Worm (Caenorhabditis elegans) whole organism, L4 larva: ENCODE measurements around the gene sru-2.
A peak's percentile ranks its signal among the peaks of the same experiment; 100 is the strongest.

ENCODE experiments used
- F26F4.8 ChIP-seq: fragments of 200-800 bp; sonication (Bioruptor generic); conservative IDR thresholded peaks from 2 replicates; pipeline ENCODE4 v1.3.6; 2022; ENCODE audit warnings: missing genetic modification characterization, missing compliant biosample characterization
- F44E2.7 ChIP-seq: fragments of 200-800 bp; sonication (Bioruptor generic); IDR thresholded peaks from 2 replicates; pipeline ENCODE4 v2.1.2; 2022; ENCODE audit warnings: missing genetic modification characterization, missing compliant biosample characterization
- T20F7.1 ChIP-seq: fragments of 200-800 bp; sonication (Bioruptor generic); optimal IDR thresholded peaks from 2 replicates; lab custom pipeline; 2018; ENCODE audit warnings: mild to moderate bottlenecking, missing genetic modification characterization, missing compliant biosample characterization
- T26A8.4 ChIP-seq: fragments of 200-800 bp; sonication (Bioruptor generic); IDR thresholded peaks from 2 replicates; pipeline ENCODE4 v1.3.6; 2022; ENCODE audit warnings: missing genetic modification characterization, missing compliant biosample characterization
- Y105C5A.15 ChIP-seq: fragments of 200-800 bp; sonication (Bioruptor generic); IDR thresholded peaks from 2 replicates; pipeline ENCODE4 v1.3.6; 2022; ENCODE audit warnings: missing genetic modification characterization, missing compliant biosample characterization
- Y48G9A.11 ChIP-seq: fragments of 200-800 bp; sonication (Bioruptor generic); IDR thresholded peaks from 2 replicates; pipeline ENCODE4 v1.3.6; 2022; ENCODE audit warnings: missing genetic modification reagents, missing genetic modification characterization, missing compliant biosample characterization
- Y75B8A.6 ChIP-seq: fragments of 200-800 bp; sonication (Bioruptor generic); IDR thresholded peaks from 2 replicates; pipeline ENCODE4 v1.3.6; 2022; ENCODE audit warnings: missing genetic modification reagents, missing genetic modification characterization, missing compliant biosample characterization
- aha-1 ChIP-seq: fragments of 150-350 bp; peaks from one replicate; lab custom pipeline; 2014; ENCODE audit warnings: missing biosample characterization, missing genetic modification characterization
- ama-1 ChIP-seq: fragments of 150-350 bp; optimal IDR thresholded peaks from 2 replicates; lab custom pipeline; 2014; ENCODE audit warnings: inconsistent platforms, mixed read lengths
- attf-4 ChIP-seq: sonication (generic microtip); optimal IDR thresholded peaks from 3 replicates; lab custom pipeline; 2017; ENCODE audit warnings: missing biosample characterization, missing genetic modification characterization
- ceh-82 ChIP-seq: sonication (generic microtip); optimal IDR thresholded peaks from 2 replicates; lab custom pipeline; 2017; ENCODE audit warnings: missing biosample characterization, missing genetic modification characterization
- daf-16 ChIP-seq, 3 experiments: sonication (generic microtip); optimal IDR thresholded peaks; 2 replicates each; lab custom pipeline; 2016 to 2017; ENCODE audit warnings: missing genetic modification characterization in 3 of 3, missing genetic modification reagents in 3 of 3, mild to moderate bottlenecking in 2 of 3, missing compliant biosample characterization in 2 of 3, missing biosample characterization in 1 of 3, moderate library complexity in 1 of 3
- daf-19 ChIP-seq: fragments of 200-800 bp; sonication (Bioruptor generic); conservative IDR thresholded peaks from 2 replicates; pipeline ENCODE4 v1.3.6; 2022; ENCODE audit warnings: missing genetic modification characterization, missing compliant biosample characterization
- dmd-9 ChIP-seq: fragments of 200-800 bp; sonication (Bioruptor generic); IDR thresholded peaks from 2 replicates; pipeline ENCODE4 v1.3.6; 2022; ENCODE audit warnings: missing genetic modification reagents, missing genetic modification characterization, missing compliant biosample characterization
- dpl-1 ChIP-seq: fragments of 150-350 bp; optimal IDR thresholded peaks from 2 replicates; lab custom pipeline; 2014; ENCODE audit warnings: missing biosample characterization, missing genetic modification reagents, missing genetic modification characterization
- egl-27 ChIP-seq: sonication (generic microtip); optimal IDR thresholded peaks from 3 replicates; lab custom pipeline; 2017; ENCODE audit warnings: missing biosample characterization, missing genetic modification reagents, missing genetic modification characterization
- egl-43 ChIP-seq: fragments of 200-800 bp; sonication (Bioruptor generic); IDR thresholded peaks from 2 replicates; pipeline ENCODE4 v1.3.6; 2022; ENCODE audit warnings: missing genetic modification reagents, missing genetic modification characterization, missing compliant biosample characterization
- gei-8 ChIP-seq: fragments of 200-800 bp; sonication (Bioruptor generic); optimal IDR thresholded peaks from 2 replicates; lab custom pipeline; 2018; ENCODE audit warnings: mild to moderate bottlenecking, missing genetic modification characterization, missing compliant biosample characterization
- hif-1 ChIP-seq, 2 experiments: sonication (generic microtip); optimal IDR thresholded peaks; 2 replicates each; lab custom pipeline; 2016 to 2017; ENCODE audit warnings: missing compliant biosample characterization in 2 of 2, missing genetic modification characterization in 2 of 2, missing genetic modification reagents in 2 of 2, missing genotype in 2 of 2, mild to moderate bottlenecking in 1 of 2
- hlh-11 ChIP-seq: fragments of 200-800 bp; sonication (Bioruptor generic); optimal IDR thresholded peaks from 2 replicates; lab custom pipeline; 2018; ENCODE audit warnings: mild to moderate bottlenecking, missing genetic modification characterization, missing compliant biosample characterization
- jun-1 ChIP-seq: fragments of 150-350 bp; optimal IDR thresholded peaks from 2 replicates; lab custom pipeline; 2014; ENCODE audit warnings: missing biosample characterization, missing genetic modification reagents, missing genetic modification characterization
- lim-7 ChIP-seq: fragments of 200-800 bp; sonication (Bioruptor generic); IDR thresholded peaks from 2 replicates; pipeline ENCODE4 v1.3.6; 2022; ENCODE audit warnings: missing genetic modification characterization, missing compliant biosample characterization
- lin-1 ChIP-seq: fragments of 200-800 bp; sonication (Bioruptor generic); IDR thresholded peaks from 2 replicates; pipeline ENCODE4 v1.3.6; 2022; ENCODE audit warnings: missing genetic modification reagents, missing genetic modification characterization, missing compliant biosample characterization
- lin-38 ChIP-seq: fragments of 200-800 bp; sonication (Bioruptor generic); IDR thresholded peaks from 2 replicates; pipeline ENCODE4 v1.3.6; 2022; ENCODE audit warnings: missing genetic modification reagents, missing genetic modification characterization, missing compliant biosample characterization
- lir-3 ChIP-seq: sonication (generic microtip); optimal IDR thresholded peaks from 2 replicates; lab custom pipeline; 2016; ENCODE audit warnings: mild to moderate bottlenecking, missing genetic modification characterization, missing compliant biosample characterization
- lsy-2 ChIP-seq, 2 experiments: fragments of 150-350 bp in 1 of 2; sonication (generic microtip) in 1 of 2; optimal IDR thresholded peaks; 2 replicates each; lab custom pipeline; 2014 to 2017; ENCODE audit warnings: missing biosample characterization in 2 of 2, missing genetic modification characterization in 2 of 2
- madf-5 ChIP-seq, 2 experiments: fragments of 200-800 bp; sonication (Bioruptor generic); IDR thresholded peaks; 2 replicates each; pipeline ENCODE4 v1.3.6; 2022; ENCODE audit warnings: missing compliant biosample characterization in 2 of 2, missing genetic modification characterization in 2 of 2
- mxl-3 ChIP-seq: fragments of 200-800 bp; sonication (Bioruptor generic); optimal IDR thresholded peaks from 2 replicates; lab custom pipeline; 2018; ENCODE audit warnings: mild to moderate bottlenecking, missing genetic modification characterization, missing compliant biosample characterization
- nhr-10 ChIP-seq: fragments of 150-350 bp; optimal IDR thresholded peaks from 2 replicates; lab custom pipeline; 2014; ENCODE audit warnings: missing biosample characterization, missing genetic modification characterization
- nhr-111 ChIP-seq: fragments of 200-800 bp; sonication (Bioruptor generic); optimal IDR thresholded peaks from 2 replicates; lab custom pipeline; 2018; ENCODE audit warnings: mild to moderate bottlenecking, missing genetic modification characterization, missing compliant biosample characterization
- nhr-237 ChIP-seq: sonication (generic microtip); optimal IDR thresholded peaks from 2 replicates; lab custom pipeline; 2017; ENCODE audit warnings: missing biosample characterization, missing genetic modification characterization
- nhr-25 ChIP-seq: sonication (generic microtip); optimal IDR thresholded peaks from 2 replicates; lab custom pipeline; 2017; ENCODE audit warnings: missing genetic modification characterization, mild to moderate bottlenecking, missing compliant biosample characterization, antibody characterized with exemption, moderate library complexity, borderline replicate concordance; ENCODE audit not compliant: insufficient read depth
- nhr-28 ChIP-seq: fragments of 150-350 bp; optimal IDR thresholded peaks from 2 replicates; lab custom pipeline; 2014; ENCODE audit warnings: missing biosample characterization, missing genetic modification characterization
- nhr-48 ChIP-seq: sonication (generic microtip); optimal IDR thresholded peaks from 2 replicates; lab custom pipeline; 2016; ENCODE audit warnings: mild to moderate bottlenecking, missing genetic modification characterization, missing compliant biosample characterization
- nhr-77 ChIP-seq: fragments of 150-350 bp; optimal IDR thresholded peaks from 2 replicates; lab custom pipeline; 2014; ENCODE audit warnings: missing biosample characterization, missing genetic modification characterization
- php-3 ChIP-seq: fragments of 200-800 bp; sonication (Bioruptor generic); IDR thresholded peaks from 2 replicates; pipeline ENCODE4 v1.3.6; 2022; ENCODE audit warnings: missing genetic modification reagents, missing genetic modification characterization, missing compliant biosample characterization
- pqm-1 ChIP-seq: sonication (generic microtip); optimal IDR thresholded peaks from 2 replicates; lab custom pipeline; 2017; ENCODE audit warnings: missing biosample characterization, missing genetic modification characterization
- saeg-2 ChIP-seq: fragments of 200-800 bp; sonication (Bioruptor generic); IDR thresholded peaks from 2 replicates; pipeline ENCODE4 v1.3.6; 2022; ENCODE audit warnings: missing genetic modification reagents, missing genetic modification characterization, missing compliant biosample characterization
- sdz-12 ChIP-seq: fragments of 200-800 bp; sonication (Bioruptor generic); optimal IDR thresholded peaks from 2 replicates; lab custom pipeline; 2018; ENCODE audit warnings: mild to moderate bottlenecking, missing genetic modification characterization, missing compliant biosample characterization
- set-16 ChIP-seq: fragments of 200-800 bp; sonication (Bioruptor generic); IDR thresholded peaks from 2 replicates; pipeline ENCODE4 v1.3.6; 2022; ENCODE audit warnings: missing genetic modification reagents, missing genetic modification characterization, missing compliant biosample characterization
- snpc-1.2 ChIP-seq: fragments of 200-800 bp; sonication (Bioruptor generic); IDR thresholded peaks from 2 replicates; pipeline ENCODE4 v1.3.6; 2022; ENCODE audit warnings: missing genetic modification reagents, missing genetic modification characterization, missing compliant biosample characterization
- spr-3 ChIP-seq: fragments of 200-800 bp; sonication (Bioruptor generic); optimal IDR thresholded peaks from 2 replicates; lab custom pipeline; 2018; ENCODE audit warnings: mild to moderate bottlenecking, missing genetic modification characterization, missing compliant biosample characterization
- unc-130 ChIP-seq: sonication (generic microtip); optimal IDR thresholded peaks from 2 replicates; lab custom pipeline; 2016; ENCODE audit warnings: missing genetic modification reagents, missing genetic modification characterization, missing compliant biosample characterization
- unc-62 ChIP-seq, 3 experiments: fragments of 150-350 bp in 1 of 3; sonication (generic microtip); optimal IDR thresholded peaks in 2 of 3; peaks in 1 of 3; 1 replicate in 1 of 3; 2 replicates in 2 of 3; lab custom pipeline; 2014 to 2017; ENCODE audit warnings: missing biosample characterization in 3 of 3, missing genetic modification characterization in 3 of 3, missing genetic modification reagents in 3 of 3, missing genotype in 1 of 3
- vab-7 ChIP-seq: fragments of 200-800 bp; sonication (Bioruptor generic); IDR thresholded peaks from 2 replicates; pipeline ENCODE4 v1.3.6; 2022; ENCODE audit warnings: missing genetic modification reagents, missing genetic modification characterization, missing compliant biosample characterization
- zfp-3 ChIP-seq: fragments of 200-800 bp; sonication (Bioruptor generic); conservative IDR thresholded peaks from 2 replicates; pipeline ENCODE4 v1.3.6; 2022; ENCODE audit warnings: missing genetic modification reagents, missing genetic modification characterization, missing compliant biosample characterization
- zip-11 ChIP-seq: fragments of 200-800 bp; sonication (Bioruptor generic); IDR thresholded peaks from 2 replicates; pipeline ENCODE4 v1.3.6; 2022; ENCODE audit warnings: missing genetic modification characterization, missing compliant biosample characterization
- ztf-11 ChIP-seq: fragments of 150-350 bp; optimal IDR thresholded peaks from 2 replicates; lab custom pipeline; 2014; ENCODE audit warnings: missing biosample characterization, missing genetic modification characterization

sru-2 gene

DNA sequence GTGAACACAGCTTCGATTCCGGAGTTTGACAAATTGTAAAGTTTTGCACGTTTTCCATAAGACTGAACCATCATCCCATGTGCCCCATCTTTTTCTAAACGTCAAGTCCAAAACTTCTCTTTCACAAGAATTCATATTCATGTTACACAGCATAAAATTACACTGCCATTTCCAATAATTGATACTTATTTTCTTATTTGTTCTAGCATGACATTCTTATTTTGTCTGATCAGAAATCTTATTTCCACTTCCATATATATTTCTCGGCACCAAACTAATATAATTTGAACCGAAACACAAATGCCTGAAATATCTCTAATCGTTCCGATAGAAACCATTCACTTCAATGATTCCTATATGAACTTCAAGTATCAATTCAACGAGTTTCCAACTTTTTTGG, at the start of gene sru-2:
Gene sru-2 (plus strand): TSS at position 301 of the 400 bp plus-strand sequence.
- TF ChIP-seq Y75B8A.6 (no peak), dpl-1 (GFP tag; lab: Kevin White, UChicago) (no peak), unc-130 (GFP tag; lab: Kevin White, UChicago) (no peak), ceh-82 (tag; lab: Kevin White, UChicago) (no peak), zip-11 (GFP tag; lab: Robert Waterston, UW) (no peak), dmd-9 (GFP tag; lab: Robert Waterston, UW) (no peak), daf-19 (GFP tag; lab: Robert Waterston, UW) (no peak), F26F4.8 (GFP tag; lab: Robert Waterston, UW) (no peak), mxl-3 (GFP tag; lab: Kevin White, UChicago) (no peak), pqm-1 (tag; lab: Kevin White, UChicago) (no peak), attf-4 (tag; lab: Kevin White, UChicago) (no peak), ztf-11 (tag; lab: Kevin White, UChicago) (no peak), T20F7.1 (GFP tag; lab: Kevin White, UChicago) (no peak), nhr-48 (tag; lab: Kevin White, UChicago) (no peak), php-3 (GFP tag; lab: Robert Waterston, UW) (no peak), set-16 (no peak), lin-1 (GFP tag; lab: Robert Waterston, UW) (no peak), F44E2.7 (no peak), saeg-2 (GFP tag; lab: Robert Waterston, UW) (no peak), egl-43 (no peak)

DNA sequence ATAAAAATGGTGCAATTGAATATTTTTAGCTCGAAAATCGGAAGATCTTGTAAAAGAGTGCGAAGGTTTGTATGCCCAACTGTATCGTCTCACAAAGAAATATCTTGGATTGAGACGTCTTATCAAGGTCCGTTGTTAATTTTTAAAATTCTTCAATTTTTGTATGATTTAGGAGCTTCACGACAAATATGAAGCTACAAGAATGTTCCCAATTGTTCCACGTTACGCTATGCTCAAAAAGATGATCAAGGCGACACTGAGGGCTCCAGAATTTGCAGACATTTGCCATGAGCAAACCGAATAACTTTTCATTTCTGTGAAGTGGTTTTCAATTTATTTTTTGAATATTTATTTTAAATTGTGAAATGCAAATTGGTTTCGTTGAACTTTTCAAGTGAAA, 47.3 kb upstream of the sru-2 start:
- TF ChIP-seq nhr-10 (tag; lab: Kevin White, UChicago) = peak; percentile 3
- TF ChIP-seq T26A8.4 = peak; percentile 79; the same call in 1 of the 2 replicates
- TF ChIP-seq saeg-2 (GFP tag; lab: Robert Waterston, UW) = no peak
- peak; percentile 5 for TF ChIP-seq unc-130 (GFP tag; lab: Kevin White, UChicago)
- TF ChIP-seq lin-1 (GFP tag; lab: Robert Waterston, UW) = 0 out of 2 replicates have a peak, but pooled peaks have one; percentile 33
- peak in 1 of 2 experiments; percentile 23; a peak in 1 of 4 replicates for TF ChIP-seq madf-5 (GFP tag; IDR thresholded peaks at IDR 0.05; lab: Robert Waterston, UW)
- TF ChIP-seq php-3 (GFP tag; lab: Robert Waterston, UW) = 0 out of 2 replicates have a peak, but pooled peaks have one; percentile 53
- peak; percentile 20 for TF ChIP-seq nhr-77
- TF ChIP-seq unc-62 (GFP tag; optimal IDR thresholded peaks at IDR 0.05 in 1 of 2; lab: Kevin White, UChicago) = peak in 1 of 2 experiments; percentile 96
- TF ChIP-seq unc-62 (tag; optimal IDR thresholded peaks at IDR 0.05; lab: Kevin White, UChicago) = no peak
- TF ChIP-seq nhr-237 (tag; lab: Kevin White, UChicago) = no peak
- TF ChIP-seq nhr-28 (tag; lab: Kevin White, UChicago) = no peak
- peak; percentile 2 for TF ChIP-seq nhr-25 (tag; lab: Kevin White, UChicago)
- 0 out of 2 replicates have a peak, but pooled peaks have one; percentile 11 for TF ChIP-seq vab-7 (GFP tag; lab: Robert Waterston, UW)
- TF ChIP-seq lir-3 (tag; lab: Kevin White, UChicago) = no peak
- TF ChIP-seq egl-27 (tag; lab: Kevin White, UChicago) = no peak
- TF ChIP-seq gei-8 (GFP tag; lab: Kevin White, UChicago) = peak; percentile 11
- peak; percentile 49; the same call in 1 of the 2 replicates for TF ChIP-seq snpc-1.2 (GFP tag; lab: Robert Waterston, UW)
- peak in 1 of 2 experiments; percentile 48 for TF ChIP-seq lsy-2 (tag; optimal IDR thresholded peaks at IDR 0.05; lab: Kevin White, UChicago)
- no peak for TF ChIP-seq nhr-111 (GFP tag; lab: Kevin White, UChicago)
- TF ChIP-seq zfp-3 (GFP tag; lab: Robert Waterston, UW) = peak; percentile 96
- TF ChIP-seq Y48G9A.11 (GFP tag; lab: Robert Waterston, UW) = 0 out of 2 replicates have a peak, but pooled peaks have one; percentile 63
- no peak for TF ChIP-seq hif-1 (tag; optimal IDR thresholded peaks at IDR 0.05; lab: Kevin White, UChicago)
- no peak for TF ChIP-seq Y105C5A.15 (GFP tag; lab: Robert Waterston, UW)
- no peak for TF ChIP-seq aha-1 (tag; lab: Kevin White, UChicago)
- TF ChIP-seq jun-1 (tag; lab: Kevin White, UChicago) = no peak
- TF ChIP-seq hlh-11 (tag; lab: Kevin White, UChicago) = no peak
- TF ChIP-seq lim-7 = no peak
- no peak for TF ChIP-seq sdz-12 (GFP tag; lab: Kevin White, UChicago)
- no peak for TF ChIP-seq attf-4 (tag; lab: Kevin White, UChicago)
- 0 out of 2 replicates have a peak, but pooled peaks have one; percentile 43 for TF ChIP-seq Y75B8A.6
- TF ChIP-seq ama-1 = peak; percentile 82
- TF ChIP-seq spr-3 (GFP tag; lab: Kevin White, UChicago) = peak; percentile 24
- no peak for TF ChIP-seq daf-16 (GFP tag; optimal IDR thresholded peaks at IDR 0.05; lab: Kevin White, UChicago)
- peak; percentile 20 for TF ChIP-seq daf-16 (tag; optimal IDR thresholded peaks at IDR 0.05; lab: Kevin White, UChicago)
- peak; percentile 69 for TF ChIP-seq T20F7.1 (GFP tag; lab: Kevin White, UChicago)
- peak; percentile 69 for TF ChIP-seq lin-38 (GFP tag; lab: Robert Waterston, UW)
